Comparison of ENCODE assay signal across 1 fruit fly cellular context in genomic region chrX:17508906-17509305, dm6.
TF ChIP-seq lines count a peak whose summit lies in the region.

No protein-coding gene starts in this region.

TF ChIP-seq in whole organism, embryonic, 481 proteins besides CTCF, POLR2A, EP300 and RAD21 (continued from another document and continues in another):
- TF ChIP-seq Taf1 (GFP tag; IDR thresholded peaks at IDR 0.05; lab: Robert Waterston, UW) (peak; percentile 29; the same call in 1 of the 2 replicates), CG11398 (GFP tag; optimal IDR thresholded peaks at IDR 0.05; lab: Kevin White, UChicago) (no peak), wor (GFP tag; IDR thresholded peaks at IDR 0.05; lab: Robert Waterston, UW) (no peak), Doc3 (GFP tag; IDR thresholded peaks at IDR 0.05; lab: Robert Waterston, UW; ENCODE audit: partially characterized antibody) (no peak), Eip74EF (GFP tag; optimal IDR thresholded peaks at IDR 0.05; lab: Kevin White, UChicago) (no peak), CG12071 (GFP tag; optimal IDR thresholded peaks at IDR 0.05; lab: Kevin White, UChicago) (peak; percentile 38), CG13287 (GFP tag; IDR thresholded peaks at IDR 0.05; lab: Robert Waterston, UW; ENCODE audit: partially characterized antibody) (no peak), zf30C (GFP tag; optimal IDR thresholded peaks at IDR 0.05; lab: Kevin White, UChicago) (peak; percentile 80), Lhr (GFP tag; optimal IDR thresholded peaks at IDR 0.05; lab: Kevin White, UChicago) (no peak), Ets97D (GFP tag; optimal IDR thresholded peaks at IDR 0.05; lab: Kevin White, UChicago) (peak; percentile 32), Kr (GFP tag; optimal IDR thresholded peaks at IDR 0.05; lab: Kevin White, UChicago) (no peak), sens (GFP tag; lab: Kevin White, UChicago) (peak; percentile 93), Bgb (GFP tag; IDR thresholded peaks at IDR 0.05; lab: Robert Waterston, UW; ENCODE audit: partially characterized antibody) (no peak), MESR4 (GFP tag; optimal IDR thresholded peaks at IDR 0.05; lab: Kevin White, UChicago) (no peak), CG10321 (GFP tag; IDR thresholded peaks at IDR 0.05; lab: Robert Waterston, UW) (no peak), Rx (GFP tag; IDR thresholded peaks at IDR 0.05; lab: Robert Waterston, UW) (no peak), CG10147 (GFP tag; optimal IDR thresholded peaks at IDR 0.05; lab: Kevin White, UChicago) (no peak), chn (GFP tag; optimal IDR thresholded peaks at IDR 0.05; lab: Kevin White, UChicago) (peak; percentile 59), dan (GFP tag; IDR thresholded peaks at IDR 0.05; lab: Robert Waterston, UW) (peak; percentile 59; the same call in 1 of the 2 replicates), sob (GFP tag; IDR thresholded peaks at IDR 0.05; lab: Robert Waterston, UW) (peak; percentile 26; the same call in 1 of the 2 replicates), ro (GFP tag; IDR thresholded peaks at IDR 0.05; lab: Robert Waterston, UW) (peak; percentile 30; the same call in 1 of the 2 replicates), CG17186 (GFP tag; optimal IDR thresholded peaks at IDR 0.05; lab: Kevin White, UChicago) (peak; percentile 16), Lim3 (GFP tag; IDR thresholded peaks at IDR 0.05; lab: Robert Waterston, UW) (no peak), CG17568 (GFP tag; optimal IDR thresholded peaks at IDR 0.05; lab: Kevin White, UChicago) (peak; percentile 14), slbo (GFP tag; IDR thresholded peaks at IDR 0.05; lab: Robert Waterston, UW) (peak; percentile 44; the same call in 1 of the 2 replicates), Hand (GFP tag; optimal IDR thresholded peaks at IDR 0.05; lab: Kevin White, UChicago) (no peak), CG12391 (tag; optimal IDR thresholded peaks at IDR 0.05; lab: Kevin White, UChicago) (peak; percentile 64), shn (GFP tag; optimal IDR thresholded peaks at IDR 0.05; lab: Kevin White, UChicago) (peak; percentile 39), YL-1 (GFP tag; optimal IDR thresholded peaks at IDR 0.05; lab: Kevin White, UChicago) (no peak), kay (GFP tag; optimal IDR thresholded peaks at IDR 0.05; lab: Kevin White, UChicago) (no peak), Hr78 (GFP tag; optimal IDR thresholded peaks at IDR 0.05; lab: Kevin White, UChicago) (no peak), CG4360 (GFP tag; IDR thresholded peaks at IDR 0.05; lab: Robert Waterston, UW) (peak; percentile 26; the same call in 1 of the 2 replicates), Aef1 (GFP tag; IDR thresholded peaks at IDR 0.05; lab: Robert Waterston, UW) (no peak), lilli (GFP tag; optimal IDR thresholded peaks at IDR 0.05; lab: Kevin White, UChicago) (peak; percentile 48), CG12299 (tag; optimal IDR thresholded peaks at IDR 0.05; lab: Kevin White, UChicago) (no peak), insv (GFP tag; optimal IDR thresholded peaks at IDR 0.05; lab: Kevin White, UChicago) (no peak), CG2120 (GFP tag; optimal IDR thresholded peaks at IDR 0.05; lab: Kevin White, UChicago) (peak; percentile 45), CG1647 (GFP tag; optimal IDR thresholded peaks at IDR 0.05; lab: Kevin White, UChicago) (peak; percentile 34), H2.0 (GFP tag; IDR thresholded peaks at IDR 0.05; lab: Robert Waterston, UW) (peak; percentile 64), fd3F (GFP tag; optimal IDR thresholded peaks at IDR 0.05; lab: Kevin White, UChicago) (no peak), rib (GFP tag; IDR thresholded peaks at IDR 0.05; lab: Robert Waterston, UW) (no peak), cas (GFP tag; IDR thresholded peaks at IDR 0.05; lab: Robert Waterston, UW) (no peak), prd (optimal IDR thresholded peaks at IDR 0.05; lab: Kevin White, UChicago) (no peak), prd (GFP tag; IDR thresholded peaks at IDR 0.05; lab: Robert Waterston, UW) (peak; percentile 90), CG2889 (GFP tag; IDR thresholded peaks at IDR 0.05; lab: Robert Waterston, UW) (no peak), CG18262 (tag; optimal IDR thresholded peaks at IDR 0.05; lab: Kevin White, UChicago) (peak; percentile 69), gcm (GFP tag; optimal IDR thresholded peaks at IDR 0.05; lab: Kevin White, UChicago) (peak; percentile 43), CG6272 (GFP tag; IDR thresholded peaks at IDR 0.05; lab: Robert Waterston, UW) (no peak), CG1529 (GFP tag; optimal IDR thresholded peaks at IDR 0.05; lab: Kevin White, UChicago) (peak; percentile 44), CG17328 (GFP tag; IDR thresholded peaks at IDR 0.05; lab: Robert Waterston, UW) (peak; percentile 74), toy (GFP tag; IDR thresholded peaks at IDR 0.05; lab: Robert Waterston, UW) (no peak), CG13894 (tag; optimal IDR thresholded peaks at IDR 0.05; lab: Kevin White, UChicago) (no peak), Myb (GFP tag; optimal IDR thresholded peaks at IDR 0.05; lab: Kevin White, UChicago) (peak; percentile 29), CG1603 (tag; optimal IDR thresholded peaks at IDR 0.05; lab: Kevin White, UChicago) (peak; percentile 85), Antp (GFP tag; optimal IDR thresholded peaks at IDR 0.05; lab: Kevin White, UChicago) (peak; percentile 21), Deaf1 (tag; optimal IDR thresholded peaks at IDR 0.05; lab: Kevin White, UChicago) (no peak), CG8089 (GFP tag; optimal IDR thresholded peaks at IDR 0.05; lab: Kevin White, UChicago) (no peak), gem (tag; optimal IDR thresholded peaks at IDR 0.05; lab: Kevin White, UChicago) (peak; percentile 77), CG1233 (GFP tag; optimal IDR thresholded peaks at IDR 0.05; lab: Kevin White, UChicago) (no peak), hkb (optimal IDR thresholded peaks at IDR 0.05; lab: Kevin White, UChicago) (no peak), hkb (GFP tag; IDR thresholded peaks at IDR 0.05; lab: Robert Waterston, UW) (peak; percentile 73), NfI (GFP tag; optimal IDR thresholded peaks at IDR 0.05; lab: Kevin White, UChicago) (peak; percentile 48), Ets65A (GFP tag; lab: Kevin White, UChicago) (peak; percentile 95), C15 (GFP tag; IDR thresholded peaks at IDR 0.05; lab: Robert Waterston, UW) (0 out of 3 replicates have a peak, but pooled peaks have one; percentile 12), CG2116 (GFP tag; optimal IDR thresholded peaks at IDR 0.05; lab: Kevin White, UChicago) (peak; percentile 24), fd102C (GFP tag; optimal IDR thresholded peaks at IDR 0.05; lab: Kevin White, UChicago) (peak; percentile 66), Jarid2 (GFP tag; optimal IDR thresholded peaks at IDR 0.05; lab: Kevin White, UChicago) (peak; percentile 12), slou (GFP tag; optimal IDR thresholded peaks at IDR 0.05; lab: Kevin White, UChicago) (no peak), CG10654 (GFP tag; optimal IDR thresholded peaks at IDR 0.05; lab: Kevin White, UChicago) (peak; percentile 15), CG7963 (GFP tag; IDR thresholded peaks at IDR 0.05; lab: Robert Waterston, UW; ENCODE audit: partially characterized antibody) (no peak), CrebB (tag; optimal IDR thresholded peaks at IDR 0.05; lab: Kevin White, UChicago) (no peak), BEAF-32 (GFP tag; optimal IDR thresholded peaks at IDR 0.05; lab: Kevin White, UChicago) (no peak), Asciz (GFP tag; optimal IDR thresholded peaks at IDR 0.05; lab: Kevin White, UChicago) (peak; percentile 56), CG9932 (GFP tag; IDR thresholded peaks at IDR 0.05; lab: Robert Waterston, UW) (no peak), sqz (GFP tag; optimal IDR thresholded peaks at IDR 0.05; lab: Kevin White, UChicago) (no peak), vnd (GFP tag; IDR thresholded peaks at IDR 0.05; lab: Robert Waterston, UW; ENCODE audit: partially characterized antibody) (no peak), CG11247 (GFP tag; IDR thresholded peaks at IDR 0.05; lab: Robert Waterston, UW) (0 out of 2 replicates have a peak, but pooled peaks have one; percentile 43), CG10209 (GFP tag; optimal IDR thresholded peaks at IDR 0.05; lab: Kevin White, UChicago) (peak; percentile 46), CG16863 (GFP tag; optimal IDR thresholded peaks at IDR 0.05; lab: Kevin White, UChicago) (peak; percentile 57), inv (GFP tag; IDR thresholded peaks at IDR 0.05; lab: Robert Waterston, UW; ENCODE audit: partially characterized antibody) (no peak), CG13624 (GFP tag; optimal IDR thresholded peaks at IDR 0.05; lab: Kevin White, UChicago) (no peak), Gsc (GFP tag; IDR thresholded peaks at IDR 0.05; lab: Robert Waterston, UW) (no peak), pros (GFP tag; optimal IDR thresholded peaks at IDR 0.05; lab: Kevin White, UChicago) (no peak), CG4854 (GFP tag; optimal IDR thresholded peaks at IDR 0.05; lab: Kevin White, UChicago) (peak; percentile 3), Pdp1 (GFP tag; optimal IDR thresholded peaks at IDR 0.05; lab: Kevin White, UChicago) (peak; percentile 52 to 94), dmrt99B (tag; optimal IDR thresholded peaks at IDR 0.05; lab: Kevin White, UChicago) (peak; percentile 62), CG10267 (tag; optimal IDR thresholded peaks at IDR 0.05; lab: Kevin White, UChicago) (peak; percentile 53), Bteb2 (GFP tag; optimal IDR thresholded peaks at IDR 0.05; lab: Kevin White, UChicago) (peak; percentile 18), az2 (GFP tag; optimal IDR thresholded peaks at IDR 0.05; lab: Kevin White, UChicago) (peak; percentile 60), scrt (GFP tag; optimal IDR thresholded peaks at IDR 0.05; lab: Kevin White, UChicago) (peak; percentile 40), Xbp1 (GFP tag; optimal IDR thresholded peaks at IDR 0.05; lab: Kevin White, UChicago) (peak; percentile 69), ind (GFP tag; optimal IDR thresholded peaks at IDR 0.05; lab: Kevin White, UChicago) (peak; percentile 44), CG2202 (tag; optimal IDR thresholded peaks at IDR 0.05; lab: Kevin White, UChicago) (peak; percentile 47), bigmax (GFP tag; optimal IDR thresholded peaks at IDR 0.05; lab: Kevin White, UChicago) (no peak), gro (GFP tag; optimal IDR thresholded peaks at IDR 0.05; lab: Kevin White, UChicago) (no peak), CG12236 (GFP tag; optimal IDR thresholded peaks at IDR 0.05; lab: Kevin White, UChicago) (peak; percentile 39), Spps (tag; optimal IDR thresholded peaks at IDR 0.05; lab: Kevin White, UChicago) (peak; percentile 44), PHDP (tag; optimal IDR thresholded peaks at IDR 0.05; lab: Kevin White, UChicago) (peak; percentile 38), CG15601 (tag; optimal IDR thresholded peaks at IDR 0.05; lab: Kevin White, UChicago) (peak; percentile 25), CkIIα-i1 (GFP tag; IDR thresholded peaks at IDR 0.05; lab: Robert Waterston, UW) (no peak), caup (GFP tag; optimal IDR thresholded peaks at IDR 0.05; lab: Kevin White, UChicago; ENCODE audit: severe bottlenecking) (no peak), sim (GFP tag; IDR thresholded peaks at IDR 0.05; lab: Robert Waterston, UW) (0 out of 2 replicates have a peak, but pooled peaks have one; percentile 16), D19A (tag; optimal IDR thresholded peaks at IDR 0.05; lab: Kevin White, UChicago) (peak; percentile 30), CG3407 (GFP tag; optimal IDR thresholded peaks at IDR 0.05; lab: Kevin White, UChicago) (peak; percentile 66), ap (GFP tag; IDR thresholded peaks at IDR 0.05; lab: Robert Waterston, UW) (peak; percentile 58), Chrac-16 (GFP tag; optimal IDR thresholded peaks at IDR 0.05; lab: Kevin White, UChicago) (peak; percentile 68), ems (GFP tag; optimal IDR thresholded peaks at IDR 0.05; lab: Kevin White, UChicago) (peak; percentile 10), CG2129 (GFP tag; IDR thresholded peaks at IDR 0.05; lab: Robert Waterston, UW; ENCODE audit: partially characterized antibody) (no peak), CG4404 (GFP tag; IDR thresholded peaks at IDR 0.05; lab: Robert Waterston, UW) (peak; percentile 56), CG6791 (GFP tag; IDR thresholded peaks at IDR 0.05; lab: Robert Waterston, UW; ENCODE audit: partially characterized antibody) (no peak), HLHmδ (GFP tag; optimal IDR thresholded peaks at IDR 0.05; lab: Kevin White, UChicago) (no peak), HmgD (GFP tag; optimal IDR thresholded peaks at IDR 0.05; lab: Kevin White, UChicago) (no peak), crol (GFP tag; IDR thresholded peaks at IDR 0.05; lab: Robert Waterston, UW) (peak; percentile 13; the same call in 1 of the 2 replicates), Atf3 (GFP tag; optimal IDR thresholded peaks at IDR 0.05; lab: Kevin White, UChicago) (peak; percentile 54), ATbp (GFP tag; optimal IDR thresholded peaks at IDR 0.05; lab: Kevin White, UChicago) (peak; percentile 54), CG15011 (GFP tag; optimal IDR thresholded peaks at IDR 0.05; lab: Kevin White, UChicago) (no peak), ase (GFP tag; IDR thresholded peaks at IDR 0.05; lab: Robert Waterston, UW) (peak; percentile 40; the same call in 2 of the 3 replicates), jumu (GFP tag; optimal IDR thresholded peaks at IDR 0.05; lab: Kevin White, UChicago) (no peak), CG9215 (GFP tag; IDR thresholded peaks at IDR 0.05; lab: Robert Waterston, UW) (no peak; the same call in 1 of the 2 replicates), repo (GFP tag; optimal IDR thresholded peaks at IDR 0.05; lab: Kevin White, UChicago) (no peak), ttk (GFP tag; IDR thresholded peaks at IDR 0.05; lab: Robert Waterston, UW) (peak; percentile 60), lola (GFP tag; optimal IDR thresholded peaks at IDR 0.05; lab: Kevin White, UChicago) (peak in 1 of 3 experiments; percentile 73), Dek (tag; optimal IDR thresholded peaks at IDR 0.05; lab: Kevin White, UChicago) (peak; percentile 8), ab (GFP tag; optimal IDR thresholded peaks at IDR 0.05; lab: Kevin White, UChicago) (peak; percentile 27), NC2β (GFP tag; optimal IDR thresholded peaks at IDR 0.05; lab: Kevin White, UChicago) (peak; percentile 64), kah (GFP tag; optimal IDR thresholded peaks at IDR 0.05; lab: Kevin White, UChicago) (no peak), CG30431 (GFP tag; optimal IDR thresholded peaks at IDR 0.05; lab: Kevin White, UChicago) (peak; percentile 61), CG5953 (GFP tag; IDR thresholded peaks at IDR 0.05; lab: Robert Waterston, UW) (peak; percentile 29; the same call in 1 of the 2 replicates), HLH54F (GFP tag; optimal IDR thresholded peaks at IDR 0.05; lab: Kevin White, UChicago) (peak; percentile 20), mam (GFP tag; optimal IDR thresholded peaks at IDR 0.05; lab: Kevin White, UChicago) (peak; percentile 1), Rfx (GFP tag; IDR thresholded peaks at IDR 0.05; lab: Robert Waterston, UW) (no peak), CG11695 (GFP tag; IDR thresholded peaks at IDR 0.05; lab: Robert Waterston, UW) (0 out of 3 replicates have a peak, but pooled peaks have one; percentile 27)
